Worm (Caenorhabditis elegans) whole organism, mixed stage, embryonic: Measurements from ENCODE around the gene vha-18.

ENCODE experiments used
- ces-1 ChIP-seq: fragments of 150-350 bp; optimal IDR thresholded peaks from 2 replicates; lab custom pipeline; 2014; ENCODE audit warnings: missing biosample characterization, missing genetic modification reagents, missing genetic modification characterization
- lsy-2 ChIP-seq: fragments of 150-350 bp; optimal IDR thresholded peaks from 2 replicates; lab custom pipeline; 2014; ENCODE audit warnings: missing biosample characterization, missing genetic modification characterization
- pha-4 ChIP-seq: fragments of 150-350 bp; optimal IDR thresholded peaks from 2 replicates; lab custom pipeline; 2018; ENCODE audit warnings: missing biosample characterization, missing genetic modification reagents, missing genetic modification characterization
- unc-62 ChIP-seq: fragments of 150-350 bp; optimal IDR thresholded peaks from 2 replicates; lab custom pipeline; 2014; ENCODE audit warnings: missing biosample characterization, missing genetic modification reagents, missing genetic modification characterization

DNA sequence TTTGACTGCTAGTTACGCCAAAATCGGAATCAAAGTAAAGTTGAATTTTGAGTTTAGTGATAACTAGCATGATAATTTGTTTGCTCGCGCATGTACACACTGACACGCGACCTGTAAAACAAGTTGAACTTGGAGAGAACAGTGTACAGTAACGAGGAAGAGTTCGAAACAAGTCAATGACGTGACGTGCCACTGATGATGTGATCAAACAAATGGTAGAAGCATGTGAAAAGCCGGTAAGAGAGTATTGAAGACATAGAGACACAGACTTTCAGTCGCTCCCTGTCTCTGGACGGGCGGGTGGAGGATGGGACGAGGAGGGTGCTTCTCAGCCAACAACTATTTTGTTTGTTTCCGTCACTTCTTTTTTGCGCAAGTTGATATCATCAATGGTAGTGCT, 10.1 kb downstream of the vha-18 start:
- TF ChIP-seq unc-62 (GFP tag; lab: Kevin White, UChicago) (no peak), ces-1 (GFP tag; lab: Kevin White, UChicago) (no peak), lsy-2 (tag; lab: Kevin White, UChicago) (no peak), pha-4 (tag; lab: Kevin White, UChicago) (no peak)
